Worm (Caenorhabditis elegans) whole organism, early embryonic: ENCODE data around the gene grl-28.
"Not testable (repeated sequence)": the region's sequence is repeated elsewhere in the genome, so short reads cannot be mapped to it uniquely, and the experiment has no call there.

Experiments
- B0310.2 ChIP-seq: sonication (generic microtip); optimal IDR thresholded peaks from 2 replicates; lab custom pipeline; 2016; ENCODE audit warnings: mild to moderate bottlenecking, missing genetic modification characterization, missing compliant biosample characterization
- F13C5.2 ChIP-seq: sonication (generic microtip); optimal IDR thresholded peaks from 2 replicates; lab custom pipeline; 2017; ENCODE audit warnings: mild to moderate bottlenecking, missing genetic modification characterization, inconsistent platforms, missing compliant biosample characterization
- aly-1 ChIP-seq: sonication (generic microtip); optimal IDR thresholded peaks from 2 replicates; lab custom pipeline; 2016; ENCODE audit warnings: missing genetic modification characterization, missing compliant biosample characterization
- ama-1 ChIP-seq: fragments of 150-350 bp; optimal IDR thresholded peaks from 2 replicates; lab custom pipeline; 2014
- ceh-13 ChIP-seq: fragments of 200-800 bp; sonication (Bioruptor generic); optimal IDR thresholded peaks from 2 replicates; lab custom pipeline; 2018; ENCODE audit warnings: mild to moderate bottlenecking, missing genetic modification characterization, missing compliant biosample characterization
- ceh-36 ChIP-seq: sonication (generic microtip); optimal IDR thresholded peaks from 2 replicates; lab custom pipeline; 2016; ENCODE audit warnings: missing genetic modification characterization, inconsistent platforms, missing compliant biosample characterization
- ets-7 ChIP-seq: sonication (generic microtip); optimal IDR thresholded peaks from 2 replicates; lab custom pipeline; 2016; ENCODE audit warnings: missing genotype, missing genetic modification characterization, missing compliant biosample characterization
- flt-1 ChIP-seq: fragments of 200-800 bp; sonication (Bioruptor generic); IDR thresholded peaks from 2 replicates; pipeline ENCODE4 v1.3.6; 2022; ENCODE audit warnings: missing genetic modification characterization, missing compliant biosample characterization
- hmbx-1 ChIP-seq: sonication (generic microtip); optimal IDR thresholded peaks from 2 replicates; lab custom pipeline; 2016; ENCODE audit warnings: mild to moderate bottlenecking, missing genetic modification characterization, missing compliant biosample characterization
- hmg-4 ChIP-seq: fragments of 200-800 bp; sonication (Bioruptor generic); optimal IDR thresholded peaks from 2 replicates; lab custom pipeline; 2018; ENCODE audit warnings: mild to moderate bottlenecking, missing genetic modification characterization, missing compliant biosample characterization
- hnd-1 ChIP-seq: sonication (generic microtip); optimal IDR thresholded peaks from 2 replicates; lab custom pipeline; 2016; ENCODE audit warnings: missing genetic modification characterization, missing compliant biosample characterization
- pes-1 ChIP-seq: fragments of 200-800 bp; sonication (Bioruptor generic); IDR thresholded peaks from 2 replicates; pipeline ENCODE4 v1.3.6; 2022; ENCODE audit warnings: missing genetic modification reagents, missing genetic modification characterization, missing compliant biosample characterization
- scrt-1 ChIP-seq: fragments of 200-800 bp; sonication (Bioruptor generic); IDR thresholded peaks from 2 replicates; pipeline ENCODE4 v1.3.6; 2022; ENCODE audit warnings: missing genetic modification characterization, missing compliant biosample characterization
- sea-1 ChIP-seq: fragments of 200-800 bp; sonication (Bioruptor generic); conservative IDR thresholded peaks from 2 replicates; pipeline ENCODE4 v1.3.6; 2022; ENCODE audit warnings: missing genetic modification characterization, missing compliant biosample characterization
- tbx-11 ChIP-seq: fragments of 200-800 bp; sonication (Bioruptor generic); IDR thresholded peaks from 2 replicates; pipeline ENCODE4 v1.3.6; 2022; ENCODE audit warnings: missing genetic modification characterization, missing compliant biosample characterization
- tbx-37 ChIP-seq: fragments of 200-800 bp; sonication (Bioruptor generic); conservative IDR thresholded peaks from 2 replicates; pipeline ENCODE4 v1.3.6; 2022; ENCODE audit warnings: missing genetic modification reagents, missing genetic modification characterization, missing compliant biosample characterization
- tra-4 ChIP-seq: sonication (generic microtip); optimal IDR thresholded peaks from 2 replicates; lab custom pipeline; 2017; ENCODE audit warnings: missing genetic modification characterization, missing compliant biosample characterization

grl-28 gene

DNA sequence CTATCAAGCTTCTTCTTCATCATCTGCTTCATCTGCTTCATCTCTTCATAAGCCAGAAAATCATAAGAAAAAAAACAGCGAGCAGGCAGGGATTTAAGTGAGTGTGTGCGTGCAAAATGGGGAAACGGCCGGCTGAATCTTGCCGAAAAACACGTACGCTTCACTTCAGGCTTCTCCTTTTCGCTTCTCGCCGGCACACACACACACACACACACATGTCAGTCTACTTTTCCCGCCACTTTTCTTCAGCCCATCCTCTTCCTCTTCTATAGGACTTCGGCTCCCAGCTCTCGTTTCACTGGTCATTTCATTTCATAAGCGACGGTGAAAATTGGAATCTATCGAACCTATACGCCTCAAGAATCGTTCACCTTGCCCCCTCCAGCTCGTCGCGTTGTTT, 27.6 kb upstream of the grl-28 start:
- no peak for TF ChIP-seq ets-7
- TF ChIP-seq aly-1 (tag; lab: Kevin White, UChicago), result no peak
- TF ChIP-seq hmbx-1, result no peak
- TF ChIP-seq scrt-1 (GFP tag; lab: Robert Waterston, UW), result no peak
- no peak for TF ChIP-seq hmg-4
- no peak for TF ChIP-seq ceh-36 (tag; lab: Kevin White, UChicago)
- no peak for TF ChIP-seq tra-4 (tag; lab: Kevin White, UChicago)
- no peak for TF ChIP-seq tbx-11 (GFP tag; lab: Robert Waterston, UW)
- TF ChIP-seq hnd-1, result no peak
- TF ChIP-seq pes-1 (GFP tag; lab: Robert Waterston, UW), result no peak
- TF ChIP-seq tbx-37 (GFP tag; lab: Robert Waterston, UW), result no peak
- no peak for TF ChIP-seq sea-1 (GFP tag; lab: Robert Waterston, UW)
- no peak for TF ChIP-seq B0310.2 (tag; lab: Kevin White, UChicago)
- no peak for TF ChIP-seq flt-1 (GFP tag; lab: Robert Waterston, UW)
- TF ChIP-seq F13C5.2 (tag; lab: Kevin White, UChicago), result no peak
- TF ChIP-seq ama-1 (lab: Kevin White, UChicago), result no peak
- no peak for TF ChIP-seq ceh-13 (GFP tag; lab: Kevin White, UChicago)

DNA sequence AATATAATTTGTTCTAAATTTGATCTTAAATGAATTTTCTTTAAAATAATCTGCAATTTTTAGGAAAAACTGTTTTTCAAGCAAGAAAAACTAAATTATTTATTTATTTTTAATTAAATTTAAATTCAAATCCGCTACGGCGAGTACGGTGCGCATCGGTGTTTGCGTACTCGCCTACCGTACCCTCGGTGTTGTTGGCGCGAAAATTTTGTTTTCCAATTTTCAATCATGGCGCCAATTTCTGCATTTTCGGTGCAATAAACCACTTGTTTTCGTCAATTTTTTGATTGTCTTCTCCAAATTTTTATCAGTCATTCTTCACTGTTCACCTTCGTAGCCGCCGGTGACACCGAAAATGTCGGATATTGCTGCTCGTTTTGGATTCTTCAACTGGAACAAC, 27.1 kb upstream of the grl-28 start, which contains the start of gene pygl-1:
Gene pygl-1, plus strand, starts transcription at position 211 of the 400 bp plus-strand sequence.
- TF ChIP-seq tra-4 (tag; lab: Kevin White, UChicago) (no peak), hmbx-1 (no peak), F13C5.2 (tag; lab: Kevin White, UChicago) (no peak), hnd-1 (no peak), sea-1 (GFP tag; lab: Robert Waterston, UW) (no peak)

ce11 chrV:3575759-3576158, 24.1 kb upstream of the grl-28 start, which contains the start of gene grl-27:
Gene grl-27, minus strand, starts transcription at chrV:3575859.
- no peak for TF ChIP-seq hmg-4

- not testable (repeated sequence) for TF ChIP-seq B0310.2 (tag; lab: Kevin White, UChicago); hmbx-1; tbx-11 (GFP tag; lab: Robert Waterston, UW)
These were observed 20.7 kb upstream of the grl-28 start, which contains the start of gene F40C5.1 for ce11 chrV:3572408-3572807. Gene F40C5.1, plus strand, starts transcription at chrV:3572708.

- TF ChIP-seq hnd-1; flt-1 (GFP tag; lab: Robert Waterston, UW); ceh-36 (tag; lab: Kevin White, UChicago): not testable (repeated sequence)
These were observed 19.0 kb upstream of the grl-28 start, which contains the start of gene F40C5.2 for ce11 chrV:3570695-3571094. Gene F40C5.2, plus strand, starts transcription at chrV:3570995.

DNA sequence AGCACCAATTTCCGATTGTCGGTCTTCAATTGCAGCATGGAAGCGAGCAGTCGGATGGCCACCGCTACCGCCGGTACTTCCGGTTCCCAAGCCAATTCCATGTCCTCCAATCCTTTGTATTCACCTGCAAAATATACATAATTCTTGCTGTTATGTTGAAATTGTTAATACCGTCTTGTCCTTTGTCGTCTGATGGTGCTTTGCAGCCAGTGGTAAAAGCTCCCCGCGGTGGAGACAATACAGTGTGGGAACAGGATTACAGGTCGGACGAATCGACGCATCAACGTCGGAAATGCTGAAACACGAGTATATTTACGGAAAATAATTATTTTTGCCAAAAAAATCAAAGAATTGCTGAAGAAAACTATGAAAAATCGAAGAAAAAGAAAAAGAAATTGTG, 12.7 kb upstream of the grl-28 start, which contains the start of gene T24A6.17:
Gene T24A6.17, minus strand, starts transcription at position 101 of the 400 bp plus-strand sequence.
- TF ChIP-seq hmbx-1; pes-1 (GFP tag; lab: Robert Waterston, UW); tbx-37 (GFP tag; lab: Robert Waterston, UW): not testable (repeated sequence)

DNA sequence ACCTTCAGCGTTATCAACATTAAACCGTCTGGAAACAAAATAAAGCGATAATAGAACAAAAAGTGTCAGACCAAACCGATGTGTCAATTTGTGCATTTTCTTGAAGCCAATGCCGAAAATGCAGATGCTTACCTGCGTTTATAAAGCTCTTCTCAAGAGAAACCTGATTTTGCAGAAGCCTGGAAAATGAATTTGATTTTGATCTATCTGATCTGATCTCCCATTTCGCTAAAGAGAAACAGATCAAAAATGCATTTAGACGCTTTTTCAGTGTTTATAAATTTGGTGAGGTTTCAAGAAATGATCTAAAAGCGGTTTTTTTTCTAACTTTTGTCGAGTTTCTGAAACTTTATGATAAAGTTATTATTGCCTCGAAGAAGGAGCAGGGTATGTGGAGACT, 11.2 kb upstream of the grl-28 start, which contains the start of gene T24A6.16:
Gene T24A6.16, minus strand, starts transcription at position 101 of the 400 bp plus-strand sequence.
- TF ChIP-seq pes-1, scrt-1, tbx-11 (GFP tag; lab: Robert Waterston, UW): not testable (repeated sequence)

- TF ChIP-seq pes-1 (GFP tag; lab: Robert Waterston, UW); hmg-4; sea-1 (GFP tag; lab: Robert Waterston, UW): not testable (repeated sequence)
These were observed 7.1 kb upstream of the grl-28 start, which contains the start of gene T24A6.1 for ce11 chrV:3558744-3559143. Gene T24A6.1, plus strand, starts transcription at chrV:3559044.

- TF ChIP-seq tra-4 (tag; lab: Kevin White, UChicago) (no peak), flt-1 (GFP tag; lab: Robert Waterston, UW) (no peak)
These were observed 5.8 kb upstream of the grl-28 start, which contains the start of gene grl-31 for ce11 chrV:3557422-3557821. Gene grl-31, minus strand, starts transcription at chrV:3557778.

DNA sequence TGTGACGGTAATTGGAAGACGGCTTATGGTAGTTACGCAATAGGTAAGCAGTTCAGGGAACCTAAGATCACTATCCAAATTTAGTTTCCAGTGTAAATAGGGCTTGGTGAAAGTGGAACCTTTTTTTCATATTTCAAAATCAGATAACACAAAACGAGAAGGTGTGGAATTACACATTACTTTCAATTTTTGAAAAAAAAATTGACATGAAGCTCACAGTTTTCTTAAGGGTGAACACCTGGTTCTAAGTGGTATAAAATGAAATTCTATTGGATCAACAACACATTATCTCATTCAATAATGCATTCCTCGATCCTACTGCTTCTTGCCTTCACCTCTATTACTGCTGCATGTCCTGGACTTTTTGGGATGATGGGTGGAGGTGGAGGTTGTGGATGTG, 4.3 kb upstream of the grl-28 start, which contains the start of gene grl-30:
Gene grl-30, plus strand, starts transcription at position 301 of the 400 bp plus-strand sequence.
- TF ChIP-seq ets-7 (no peak), hmg-4 (no peak), F13C5.2 (tag; lab: Kevin White, UChicago) (no peak), hmbx-1 (no peak), B0310.2 (tag; lab: Kevin White, UChicago) (no peak), ceh-36 (tag; lab: Kevin White, UChicago) (no peak), ceh-13 (GFP tag; lab: Kevin White, UChicago) (no peak), flt-1 (GFP tag; lab: Robert Waterston, UW) (no peak), hnd-1 (no peak), pes-1 (GFP tag; lab: Robert Waterston, UW) (no peak), tbx-11 (GFP tag; lab: Robert Waterston, UW) (no peak), aly-1 (tag; lab: Kevin White, UChicago) (no peak), sea-1 (GFP tag; lab: Robert Waterston, UW) (no peak), tra-4 (tag; lab: Kevin White, UChicago) (no peak)
